Worm (Caenorhabditis elegans) whole organism, late embryonic: ENCODE measurements around the gene mvk-1.
A peak's percentile ranks its signal among the peaks of the same experiment; 100 is the strongest.

ENCODE experiments used
- C08G9.2 ChIP-seq: sonication (generic microtip); optimal IDR thresholded peaks from 2 replicates; lab custom pipeline; 2016; ENCODE audit warnings: mild to moderate bottlenecking, missing genetic modification characterization, moderate library complexity, missing compliant biosample characterization
- C38D4.7 ChIP-seq: fragments of 200-800 bp; sonication (Bioruptor generic); optimal IDR thresholded peaks from 2 replicates; lab custom pipeline; 2018; ENCODE audit warnings: mild to moderate bottlenecking, missing genetic modification characterization, moderate library complexity, missing compliant biosample characterization
- K02D7.2 ChIP-seq: sonication (generic microtip); optimal IDR thresholded peaks from 2 replicates; lab custom pipeline; 2017; ENCODE audit warnings: mild to moderate bottlenecking, missing genetic modification characterization, missing compliant biosample characterization
- K09A11.1 ChIP-seq: sonication (generic microtip); optimal IDR thresholded peaks from 2 replicates; lab custom pipeline; 2017; ENCODE audit warnings: antibody characterized with exemption, mild to moderate bottlenecking, missing genetic modification characterization, missing compliant biosample characterization; ENCODE audit not compliant: insufficient read depth
- T23F11.4 ChIP-seq: fragments of 200-800 bp; sonication (Bioruptor generic); optimal IDR thresholded peaks from 2 replicates; lab custom pipeline; 2018; ENCODE audit warnings: mild to moderate bottlenecking, missing genetic modification characterization, missing compliant biosample characterization
- Y22D7AL.16 ChIP-seq: sonication (generic microtip); optimal IDR thresholded peaks from 2 replicates; lab custom pipeline; 2016; ENCODE audit warnings: missing genetic modification characterization, missing compliant biosample characterization
- ceh-14 ChIP-seq: sonication (generic microtip); optimal IDR thresholded peaks from 2 replicates; lab custom pipeline; 2016; ENCODE audit warnings: missing genotype, missing genetic modification characterization, missing compliant biosample characterization
- ceh-18 ChIP-seq: sonication (generic microtip); optimal IDR thresholded peaks from 2 replicates; lab custom pipeline; 2016; ENCODE audit warnings: missing genetic modification characterization, missing compliant biosample characterization
- ceh-19 ChIP-seq: fragments of 200-800 bp; sonication (Bioruptor generic); optimal IDR thresholded peaks from 2 replicates; lab custom pipeline; 2018; ENCODE audit warnings: mild to moderate bottlenecking, missing genetic modification characterization, missing compliant biosample characterization
- ceh-2 ChIP-seq: sonication (generic microtip); optimal IDR thresholded peaks from 2 replicates; lab custom pipeline; 2016; ENCODE audit warnings: missing genotype, missing genetic modification characterization, missing compliant biosample characterization
- ceh-22 ChIP-seq: sonication (generic microtip); optimal IDR thresholded peaks from 2 replicates; lab custom pipeline; 2017; ENCODE audit warnings: missing biosample characterization, missing genetic modification characterization
- ceh-24 ChIP-seq: sonication (generic microtip); optimal IDR thresholded peaks from 2 replicates; lab custom pipeline; 2016; ENCODE audit warnings: mild to moderate bottlenecking, missing genetic modification characterization, missing compliant biosample characterization
- ceh-31 ChIP-seq: sonication (generic microtip); optimal IDR thresholded peaks from 2 replicates; lab custom pipeline; 2016; ENCODE audit warnings: missing genetic modification characterization, missing compliant biosample characterization
- ceh-34 ChIP-seq: sonication (generic microtip); optimal IDR thresholded peaks from 2 replicates; lab custom pipeline; 2016; ENCODE audit warnings: mild to moderate bottlenecking, missing genetic modification characterization, missing compliant biosample characterization
- ceh-6 ChIP-seq: fragments of 200-800 bp; sonication (Bioruptor generic); optimal IDR thresholded peaks from 2 replicates; lab custom pipeline; 2018; ENCODE audit warnings: mild to moderate bottlenecking, missing genetic modification characterization, missing compliant biosample characterization
- che-1 ChIP-seq: sonication (generic microtip); optimal IDR thresholded peaks from 2 replicates; lab custom pipeline; 2016; ENCODE audit warnings: mild to moderate bottlenecking, missing genetic modification characterization, missing compliant biosample characterization
- dmd-4 ChIP-seq: sonication (generic microtip); optimal IDR thresholded peaks from 2 replicates; lab custom pipeline; 2016; ENCODE audit warnings: borderline replicate concordance, missing genetic modification characterization, missing compliant biosample characterization
- elt-2 ChIP-seq: sonication (generic microtip); optimal IDR thresholded peaks from 2 replicates; lab custom pipeline; 2016; ENCODE audit warnings: missing genetic modification reagents, missing genetic modification characterization, missing compliant biosample characterization
- fax-1 ChIP-seq: sonication (generic microtip); optimal IDR thresholded peaks from 2 replicates; lab custom pipeline; 2016; ENCODE audit warnings: missing genotype, missing genetic modification characterization, missing compliant biosample characterization
- fkh-6 ChIP-seq: sonication (generic microtip); optimal IDR thresholded peaks from 2 replicates; lab custom pipeline; 2016; ENCODE audit warnings: missing genetic modification characterization, missing compliant biosample characterization
- gmeb-2 ChIP-seq: sonication (generic microtip); optimal IDR thresholded peaks from 2 replicates; lab custom pipeline; 2016; ENCODE audit warnings: missing genetic modification characterization, inconsistent platforms, missing compliant biosample characterization
- hlh-13 ChIP-seq: fragments of 200-800 bp; sonication (Bioruptor generic); optimal IDR thresholded peaks from 2 replicates; lab custom pipeline; 2018; ENCODE audit warnings: mild to moderate bottlenecking, missing genetic modification characterization, missing compliant biosample characterization
- hlh-15 ChIP-seq: sonication (generic microtip); optimal IDR thresholded peaks from 2 replicates; lab custom pipeline; 2016; ENCODE audit warnings: missing genetic modification characterization, missing compliant biosample characterization
- hlh-6 ChIP-seq: sonication (generic microtip); optimal IDR thresholded peaks from 2 replicates; lab custom pipeline; 2016; ENCODE audit warnings: missing genotype, missing genetic modification characterization, missing compliant biosample characterization
- hlh-8 ChIP-seq: sonication (generic microtip); optimal IDR thresholded peaks from 2 replicates; lab custom pipeline; 2016; ENCODE audit warnings: missing genotype, missing genetic modification characterization, missing compliant biosample characterization
- lim-6 ChIP-seq: sonication (generic microtip); optimal IDR thresholded peaks from 2 replicates; lab custom pipeline; 2016; ENCODE audit warnings: missing genetic modification characterization, missing compliant biosample characterization
- lin-11 ChIP-seq: fragments of 200-800 bp; sonication (Bioruptor generic); optimal IDR thresholded peaks from 2 replicates; lab custom pipeline; 2018; ENCODE audit warnings: mild to moderate bottlenecking, missing genetic modification characterization, missing compliant biosample characterization
- mec-3 ChIP-seq: sonication (generic microtip); optimal IDR thresholded peaks from 2 replicates; lab custom pipeline; 2016; ENCODE audit warnings: borderline replicate concordance, missing genetic modification characterization, missing compliant biosample characterization
- nfya-1 ChIP-seq: sonication (generic microtip); optimal IDR thresholded peaks from 2 replicates; lab custom pipeline; 2017; ENCODE audit warnings: missing genetic modification characterization, mild to moderate bottlenecking, missing compliant biosample characterization, antibody characterized with exemption, moderate library complexity
- nhr-232 ChIP-seq: sonication (generic microtip); optimal IDR thresholded peaks from 2 replicates; lab custom pipeline; 2016; ENCODE audit warnings: missing genetic modification characterization, missing compliant biosample characterization
- pat-9 ChIP-seq: fragments of 200-800 bp; sonication (Bioruptor generic); optimal IDR thresholded peaks from 2 replicates; lab custom pipeline; 2018; ENCODE audit warnings: mild to moderate bottlenecking, missing genetic modification characterization, moderate library complexity, missing compliant biosample characterization
- pha-2 ChIP-seq: sonication (generic microtip); optimal IDR thresholded peaks from 2 replicates; lab custom pipeline; 2017; ENCODE audit warnings: mild to moderate bottlenecking, missing genetic modification characterization, missing compliant biosample characterization
- pqm-1 ChIP-seq: sonication (generic microtip); optimal IDR thresholded peaks from 2 replicates; lab custom pipeline; 2016; ENCODE audit warnings: missing genetic modification characterization, missing compliant biosample characterization
- pros-1 ChIP-seq: fragments of 150-350 bp; optimal IDR thresholded peaks from 2 replicates; lab custom pipeline; 2014; ENCODE audit warnings: missing biosample characterization, missing genetic modification reagents, missing genetic modification characterization
- ref-2 ChIP-seq: sonication (generic microtip); optimal IDR thresholded peaks from 2 replicates; lab custom pipeline; 2016; ENCODE audit warnings: missing genetic modification characterization, missing compliant biosample characterization
- rnt-1 ChIP-seq: sonication (generic microtip); optimal IDR thresholded peaks from 2 replicates; lab custom pipeline; 2016; ENCODE audit warnings: missing genetic modification characterization, missing compliant biosample characterization
- sox-2 ChIP-seq: fragments of 200-800 bp; sonication (Bioruptor generic); IDR thresholded peaks from 2 replicates; pipeline ENCODE4 v1.3.6; 2022; ENCODE audit warnings: missing genetic modification reagents, missing genetic modification characterization, missing compliant biosample characterization
- sox-4 ChIP-seq: sonication (generic microtip); optimal IDR thresholded peaks from 2 replicates; lab custom pipeline; 2017; ENCODE audit warnings: mild to moderate bottlenecking, missing genetic modification characterization, inconsistent platforms, missing compliant biosample characterization
- syd-9 ChIP-seq: sonication (generic microtip); optimal IDR thresholded peaks from 2 replicates; lab custom pipeline; 2016; ENCODE audit warnings: mild to moderate bottlenecking, missing genetic modification characterization, moderate library complexity, missing compliant biosample characterization
- tbx-2 ChIP-seq: sonication (generic microtip); optimal IDR thresholded peaks from 2 replicates; lab custom pipeline; 2016; ENCODE audit warnings: missing genetic modification characterization, missing compliant biosample characterization
- tbx-7 ChIP-seq: sonication (generic microtip); optimal IDR thresholded peaks from 2 replicates; lab custom pipeline; 2016; ENCODE audit warnings: missing genotype, missing genetic modification characterization, missing compliant biosample characterization
- ttx-3 ChIP-seq: sonication (generic microtip); optimal IDR thresholded peaks from 2 replicates; lab custom pipeline; 2016; ENCODE audit warnings: missing genetic modification reagents, missing genetic modification characterization, missing compliant biosample characterization
- unc-42 ChIP-seq: sonication (generic microtip); optimal IDR thresholded peaks from 2 replicates; lab custom pipeline; 2016; ENCODE audit warnings: missing genotype, missing genetic modification characterization, missing compliant biosample characterization
- unc-55 ChIP-seq: sonication (generic microtip); optimal IDR thresholded peaks from 2 replicates; lab custom pipeline; 2017; ENCODE audit warnings: missing biosample characterization, missing genetic modification reagents, missing genetic modification characterization
- zip-5 ChIP-seq: sonication (generic microtip); optimal IDR thresholded peaks from 2 replicates; lab custom pipeline; 2016; ENCODE audit warnings: missing genetic modification characterization, missing compliant biosample characterization

Gene mvk-1

ce11 chrIII:6133389-6133789, 2.7 kb downstream of the mvk-1 start:
- peak; percentile 34 for TF ChIP-seq unc-42
- peak; percentile 65 for TF ChIP-seq T23F11.4 (GFP tag; lab: Kevin White, UChicago)
- TF ChIP-seq gmeb-2 (tag; lab: Kevin White, UChicago): peak; percentile 71
- peak; percentile 65 for TF ChIP-seq pat-9 (tag; lab: Kevin White, UChicago)
- peak; percentile 7 for TF ChIP-seq fkh-6 (tag; lab: Kevin White, UChicago)
- peak; percentile 59 for TF ChIP-seq ceh-19 (GFP tag; lab: Kevin White, UChicago)
- TF ChIP-seq ceh-6: peak; percentile 59
- peak; percentile 3 for TF ChIP-seq ceh-31
- TF ChIP-seq C08G9.2: peak; percentile 3
- TF ChIP-seq ceh-24 (tag; lab: Kevin White, UChicago): peak; percentile 15
- peak; percentile 27 for TF ChIP-seq pha-2
- TF ChIP-seq K02D7.2 (tag; lab: Kevin White, UChicago): peak; percentile 67
- TF ChIP-seq C38D4.7 (GFP tag; lab: Kevin White, UChicago): peak; percentile 63
- peak; percentile 12 for TF ChIP-seq lin-11 (tag; lab: Kevin White, UChicago)
- peak; percentile 44 for TF ChIP-seq hlh-13
- peak; percentile 49 for TF ChIP-seq che-1 (tag; lab: Kevin White, UChicago)
- TF ChIP-seq sox-4 (tag; lab: Kevin White, UChicago): peak; percentile 60
- TF ChIP-seq tbx-2 (tag; lab: Kevin White, UChicago): peak; percentile 49
- TF ChIP-seq Y22D7AL.16 (tag; lab: Kevin White, UChicago): peak; percentile 5
- TF ChIP-seq elt-2 (tag; lab: Kevin White, UChicago): peak; percentile 54
- peak; percentile 39 for TF ChIP-seq ceh-18 (tag; lab: Kevin White, UChicago)

- no peak for TF ChIP-seq unc-55 (GFP tag; lab: Kevin White, UChicago)
- TF ChIP-seq rnt-1 (tag; lab: Kevin White, UChicago): peak; percentile 42
- peak; percentile 39 for TF ChIP-seq elt-2 (tag; lab: Kevin White, UChicago)
- TF ChIP-seq, all 69 proteins: peak for 2
These were observed 4.0 kb downstream of the mvk-1 start for ce11 chrIII:6132068-6132467.

ce11 chrIII:6123647-6124046, 12.4 kb downstream of the mvk-1 start:
- TF ChIP-seq sox-4 (tag; lab: Kevin White, UChicago) (peak; percentile 7), sox-2 (GFP tag; lab: Robert Waterston, UW) (no peak)

- no peak for TF ChIP-seq ceh-2
- TF ChIP-seq sox-2 (GFP tag; lab: Robert Waterston, UW): no peak
- no peak for TF ChIP-seq zip-5 (tag; lab: Kevin White, UChicago)
- no peak for TF ChIP-seq hlh-6 (tag; lab: Kevin White, UChicago)
- TF ChIP-seq ceh-22 (tag; lab: Kevin White, UChicago): no peak
- TF ChIP-seq lim-6: no peak
- no peak for TF ChIP-seq Y22D7AL.16 (tag; lab: Kevin White, UChicago)
- TF ChIP-seq hlh-13: no peak
- no peak for TF ChIP-seq ref-2
- no peak for TF ChIP-seq mec-3 (tag; lab: Kevin White, UChicago)
- no peak for TF ChIP-seq che-1 (tag; lab: Kevin White, UChicago)
- no peak for TF ChIP-seq fkh-6 (tag; lab: Kevin White, UChicago)
- no peak for TF ChIP-seq C38D4.7 (GFP tag; lab: Kevin White, UChicago)
- no peak for TF ChIP-seq gmeb-2 (tag; lab: Kevin White, UChicago)
- no peak for TF ChIP-seq tbx-7 (tag; lab: Kevin White, UChicago)
These were observed 15.1 kb downstream of the mvk-1 start for ce11 chrIII:6120990-6121389.

- no peak for TF ChIP-seq nfya-1 (tag; lab: Kevin White, UChicago)
- TF ChIP-seq pros-1 (tag; lab: Kevin White, UChicago): no peak
- no peak for TF ChIP-seq hlh-8
- TF ChIP-seq pqm-1: no peak
- TF ChIP-seq ceh-34: no peak
- TF ChIP-seq syd-9 (tag; lab: Kevin White, UChicago): no peak
- no peak for TF ChIP-seq ceh-6
- TF ChIP-seq ceh-19 (GFP tag; lab: Kevin White, UChicago): no peak
- no peak for TF ChIP-seq ttx-3 (tag; lab: Kevin White, UChicago)
- TF ChIP-seq ceh-14 (tag; lab: Kevin White, UChicago): no peak
- no peak for TF ChIP-seq dmd-4 (tag; lab: Kevin White, UChicago)
- TF ChIP-seq fax-1 (tag; lab: Kevin White, UChicago): no peak
- TF ChIP-seq hlh-15: no peak
- no peak for TF ChIP-seq nhr-232 (tag; lab: Kevin White, UChicago)
- TF ChIP-seq ceh-22 (tag; lab: Kevin White, UChicago): no peak
- TF ChIP-seq C38D4.7 (GFP tag; lab: Kevin White, UChicago): no peak
- TF ChIP-seq mec-3 (tag; lab: Kevin White, UChicago): no peak
- no peak for TF ChIP-seq K09A11.1 (tag; lab: Kevin White, UChicago)
These were observed 17.8 kb downstream of the mvk-1 start, which contains the start of gene kin-18 for ce11 chrIII:6118320-6118719. Gene kin-18, plus strand, starts transcription at chrIII:6118620.
